Worm (Caenorhabditis elegans) whole organism, midembryonic: ENCODE results near the gene sysm-1.

Experiments used
- flt-1 ChIP-seq: fragments of 200-800 bp; sonication (Bioruptor generic); IDR thresholded peaks from 2 replicates; pipeline ENCODE4 v1.3.6; 2022; ENCODE audit warnings: missing genetic modification characterization, missing compliant biosample characterization
- med-1 ChIP-seq: sonication (generic microtip); optimal IDR thresholded peaks from 2 replicates; lab custom pipeline; 2017; ENCODE audit warnings: missing genetic modification characterization, mild to moderate bottlenecking, missing compliant biosample characterization, antibody characterized with exemption, missing genetic modification reagents; ENCODE audit not compliant: insufficient read depth
- tab-1 ChIP-seq: fragments of 200-800 bp; sonication (Bioruptor generic); IDR thresholded peaks from 2 replicates; pipeline ENCODE4 v1.3.6; 2022; ENCODE audit warnings: missing genetic modification characterization, missing compliant biosample characterization

- no peak for TF ChIP-seq tab-1
- TF ChIP-seq flt-1 (GFP tag; lab: Robert Waterston, UW), result no peak
- no peak for TF ChIP-seq med-1 (GFP tag; lab: Kevin White, UChicago)
These were observed 13.2 kb downstream of the sysm-1 start for ce11 chrII:9069836-9070235.
